Worm (Caenorhabditis elegans): ENCODE results near the gene acs-4.

ce11 chrIII:7152569-7152968 lies 15.1 kb upstream of the acs-4 start:
- TF ChIP-seq med-1 (GFP tag; optimal IDR thresholded peaks at IDR 0.05; ENCODE audit: insufficient read depth) (no peak), ref-1 (GFP tag; conservative IDR thresholded peaks at IDR 0.05) (no peak), flt-1 (GFP tag; IDR thresholded peaks at IDR 0.05) (no peak), klf-2 (GFP tag; conservative IDR thresholded peaks at IDR 0.05) (no peak)
